Fruit fly (Drosophila melanogaster): ENCODE data around the gene rst.

rst gene

dm6 chrX:2907105-2907694, 66.4 kb downstream of the rst start (continued):
- TF ChIP-seq CG2712 (tag; optimal IDR thresholded peaks at IDR 0.05) (peak; percentile 7), Oli (tag; optimal IDR thresholded peaks at IDR 0.05) (peak; percentile 6), Taf1 (GFP tag; IDR thresholded peaks at IDR 0.05) (no peak), CG32532 (GFP tag; IDR thresholded peaks at IDR 0.05) (no peak), ttk (GFP tag; IDR thresholded peaks at IDR 0.05) (peak; percentile 51; the same call in 1 of the 2 replicates), Lpt (GFP tag; optimal IDR thresholded peaks at IDR 0.05) (no peak), Gug (GFP tag; IDR thresholded peaks at IDR 0.05) (0 out of 4 replicates have a peak, but pooled peaks have one; percentile 12), Drgx (GFP tag; IDR thresholded peaks at IDR 0.05) (peak; percentile 41; the same call in 1 of the 2 replicates), gem (tag; optimal IDR thresholded peaks at IDR 0.05) (peak; percentile 28), cad (GFP tag; optimal IDR thresholded peaks at IDR 0.05) (no peak), CG18599 (GFP tag; optimal IDR thresholded peaks at IDR 0.05) (peak; percentile 23), CG14965 (GFP tag; optimal IDR thresholded peaks at IDR 0.05; ENCODE audit: borderline replicate concordance) (no peak), sim (GFP tag; IDR thresholded peaks at IDR 0.05) (no peak), H15 (GFP tag; IDR thresholded peaks at IDR 0.05) (0 out of 3 replicates have a peak, but pooled peaks have one; percentile 29), CG12391 (tag; optimal IDR thresholded peaks at IDR 0.05) (peak; percentile 11), CG7839 (tag; optimal IDR thresholded peaks at IDR 0.05) (peak; percentile 21), ara (GFP tag; IDR thresholded peaks at IDR 0.05) (no peak), Abd-B (GFP tag; optimal IDR thresholded peaks at IDR 0.05) (no peak), fu2 (GFP tag; optimal IDR thresholded peaks at IDR 0.05) (no peak), CG11504 (tag; optimal IDR thresholded peaks at IDR 0.05) (peak; percentile 37), CG7372 (GFP tag; IDR thresholded peaks at IDR 0.05) (0 out of 2 replicates have a peak, but pooled peaks have one; percentile 9), prd (optimal IDR thresholded peaks at IDR 0.05) (no peak), prd (GFP tag; IDR thresholded peaks at IDR 0.05) (peak; percentile 35; the same call in 1 of the 3 replicates), esg (GFP tag; conservative IDR thresholded peaks at IDR 0.05) (0 out of 2 replicates have a peak, but pooled peaks have one; percentile 23), CG11696 (GFP tag; IDR thresholded peaks at IDR 0.05) (no peak), her (GFP tag; optimal IDR thresholded peaks at IDR 0.05) (no peak), sob (GFP tag; IDR thresholded peaks at IDR 0.05) (no peak), exex (tag; optimal IDR thresholded peaks at IDR 0.05) (no peak), CG2678 (tag; optimal IDR thresholded peaks at IDR 0.05) (peak; percentile 4), ATbp (GFP tag; optimal IDR thresholded peaks at IDR 0.05) (peak; percentile 12), CG8765 (GFP tag; IDR thresholded peaks at IDR 0.05) (no peak), ranshi (GFP tag; IDR thresholded peaks at IDR 0.05) (peak; percentile 42; the same call in 1 of the 2 replicates), CG8290 (GFP tag; optimal IDR thresholded peaks at IDR 0.05) (no peak), CG8290 (tag; optimal IDR thresholded peaks at IDR 0.05) (peak in 1 of 2 experiments; percentile 47), Xrp1 (GFP tag; IDR thresholded peaks at IDR 0.05) (peak; percentile 21; the same call in 1 of the 2 replicates), dysf (GFP tag; IDR thresholded peaks at IDR 0.05) (0 out of 3 replicates have a peak, but pooled peaks have one; percentile 23), HLH3B (GFP tag; IDR thresholded peaks at IDR 0.05) (0 out of 2 replicates have a peak, but pooled peaks have one; percentile 21), Blimp-1 (GFP tag; optimal IDR thresholded peaks at IDR 0.05) (peak; percentile 17), CG10979 (tag; optimal IDR thresholded peaks at IDR 0.05) (peak; percentile 11), CG30431 (GFP tag; optimal IDR thresholded peaks at IDR 0.05) (no peak), H2.0 (GFP tag; IDR thresholded peaks at IDR 0.05) (0 out of 2 replicates have a peak, but pooled peaks have one; percentile 9), inv (GFP tag; IDR thresholded peaks at IDR 0.05; ENCODE audit: partially characterized antibody) (no peak)

Data from whole organism, embryonic.